Fruit fly (Drosophila melanogaster) whole organism, prepupa: ENCODE results near the gene Lrrk.

Source experiments
- Blimp-1 ChIP-seq: fragments of 200-800 bp; sonication (Bioruptor generic); optimal IDR thresholded peaks from 3 replicates; lab custom pipeline; 2017; ENCODE audit warnings: missing biosample characterization, missing genetic modification characterization, mild to moderate bottlenecking, moderate library complexity, missing genetic modification reagents
- CG10631 ChIP-seq: fragments of 200-800 bp; sonication (Bioruptor generic); optimal IDR thresholded peaks from 2 replicates; lab custom pipeline; 2016; ENCODE audit warnings: missing biosample characterization, missing genetic modification characterization
- CG10669 ChIP-seq: fragments of 200-800 bp; sonication (Bioruptor generic); optimal IDR thresholded peaks from 3 replicates; lab custom pipeline; 2018; ENCODE audit warnings: missing biosample characterization, mild to moderate bottlenecking, missing genetic modification characterization, moderate library complexity
- CG11294 ChIP-seq: fragments of 200-800 bp; sonication (Bioruptor generic); IDR thresholded peaks from 2 replicates; pipeline ENCODE4 v1.3.6; 2022; ENCODE audit warnings: missing biosample characterization, missing genetic modification characterization
- CG11762 ChIP-seq: fragments of 200-800 bp; sonication (Bioruptor generic); optimal IDR thresholded peaks from 3 replicates; lab custom pipeline; 2016; ENCODE audit warnings: missing biosample characterization, missing genetic modification characterization; ENCODE audit not compliant: insufficient read depth
- CG15336 ChIP-seq: fragments of 200-800 bp; sonication (Bioruptor generic); IDR thresholded peaks from 2 replicates; pipeline ENCODE4 v1.3.6; 2022; ENCODE audit warnings: missing biosample characterization, missing genetic modification characterization
- CG1621 ChIP-seq: fragments of 200-800 bp; sonication (Bioruptor generic); optimal IDR thresholded peaks from 3 replicates; lab custom pipeline; 2018; ENCODE audit warnings: missing biosample characterization, mild to moderate bottlenecking, missing genetic modification characterization
- CG16779 ChIP-seq: fragments of 200-800 bp; sonication (Bioruptor generic); optimal IDR thresholded peaks from 3 replicates; lab custom pipeline; 2017; ENCODE audit warnings: missing biosample characterization, mild to moderate bottlenecking, missing genetic modification characterization
- CG3032 ChIP-seq: fragments of 200-800 bp; optimal IDR thresholded peaks from 2 replicates; lab custom pipeline; 2019; ENCODE audit warnings: missing biosample characterization, mild to moderate bottlenecking, missing genetic modification characterization, moderate library complexity
- CG31627 ChIP-seq: fragments of 200-800 bp; sonication (Bioruptor generic); optimal IDR thresholded peaks from 3 replicates; lab custom pipeline; 2016; ENCODE audit warnings: missing biosample characterization, missing genetic modification characterization
- CG34406 ChIP-seq: fragments of 200-800 bp; sonication (Bioruptor generic); optimal IDR thresholded peaks from 3 replicates; lab custom pipeline; 2016; ENCODE audit warnings: missing biosample characterization, missing genetic modification characterization
- CG3919 ChIP-seq: fragments of 200-800 bp; sonication (Bioruptor generic); optimal IDR thresholded peaks from 3 replicates; lab custom pipeline; 2016; ENCODE audit warnings: missing biosample characterization, missing genetic modification characterization
- CG4318 ChIP-seq: fragments of 200-800 bp; sonication (Bioruptor generic); optimal IDR thresholded peaks from 3 replicates; lab custom pipeline; 2017; ENCODE audit warnings: missing biosample characterization, mild to moderate bottlenecking, missing genetic modification characterization
- CG6276 ChIP-seq: fragments of 200-800 bp; sonication (Bioruptor generic); optimal IDR thresholded peaks from 2 replicates; lab custom pipeline; 2017; ENCODE audit warnings: missing biosample characterization, mild to moderate bottlenecking, missing genetic modification characterization
- CG6792 ChIP-seq: fragments of 200-800 bp; sonication (Bioruptor generic); optimal IDR thresholded peaks from 3 replicates; lab custom pipeline; 2016; ENCODE audit warnings: missing biosample characterization, missing genetic modification characterization
- CG6808 ChIP-seq: fragments of 200-800 bp; sonication (Bioruptor generic); optimal IDR thresholded peaks from 3 replicates; lab custom pipeline; 2017; ENCODE audit warnings: missing biosample characterization, missing genetic modification characterization, mild to moderate bottlenecking, moderate library complexity, missing genetic modification reagents
- CG6854 ChIP-seq: fragments of 200-800 bp; sonication (Bioruptor generic); optimal IDR thresholded peaks from 2 replicates; lab custom pipeline; 2017; ENCODE audit warnings: missing biosample characterization, mild to moderate bottlenecking, missing genetic modification characterization
- CG7368 ChIP-seq: fragments of 200-800 bp; sonication (Bioruptor generic); optimal IDR thresholded peaks from 3 replicates; lab custom pipeline; 2016; ENCODE audit warnings: missing biosample characterization, missing genetic modification characterization
- CG8119 ChIP-seq: fragments of 200-800 bp; sonication (Bioruptor generic); IDR thresholded peaks from 3 replicates; pipeline ENCODE4 v1.3.6; 2022; ENCODE audit warnings: missing biosample characterization, missing genetic modification characterization
- CG8319 ChIP-seq: fragments of 200-800 bp; sonication (Bioruptor generic); optimal IDR thresholded peaks from 3 replicates; lab custom pipeline; 2016; ENCODE audit warnings: missing biosample characterization, missing genetic modification characterization
- Eip75B ChIP-seq: fragments of 200-800 bp; sonication (Bioruptor generic); optimal IDR thresholded peaks from 3 replicates; lab custom pipeline; 2016; ENCODE audit warnings: missing biosample characterization, missing genetic modification characterization
- Ets21C ChIP-seq: fragments of 200-800 bp; sonication (Bioruptor generic); optimal IDR thresholded peaks from 3 replicates; lab custom pipeline; 2016; ENCODE audit warnings: missing biosample characterization, missing genetic modification characterization
- Gug ChIP-seq: fragments of 200-800 bp; sonication (Bioruptor generic); IDR thresholded peaks from 2 replicates; pipeline ENCODE4 v1.3.6; 2022; ENCODE audit warnings: missing biosample characterization, missing genetic modification characterization
- Hr39 ChIP-seq: fragments of 200-800 bp; sonication (Bioruptor generic); optimal IDR thresholded peaks from 2 replicates; lab custom pipeline; 2016; ENCODE audit warnings: missing biosample characterization, missing genetic modification characterization
- Hr4 ChIP-seq: fragments of 200-800 bp; sonication (Bioruptor generic); optimal IDR thresholded peaks from 3 replicates; lab custom pipeline; 2016; ENCODE audit warnings: missing biosample characterization, missing genetic modification characterization
- Lpt ChIP-seq: fragments of 200-800 bp; sonication (Bioruptor generic); optimal IDR thresholded peaks from 3 replicates; lab custom pipeline; 2016; ENCODE audit warnings: missing biosample characterization, missing genetic modification characterization
- Met ChIP-seq: fragments of 200-800 bp; sonication (Bioruptor generic); optimal IDR thresholded peaks from 3 replicates; lab custom pipeline; 2016; ENCODE audit warnings: missing biosample characterization, missing genetic modification characterization
- OdsH ChIP-seq: fragments of 200-800 bp; sonication (Bioruptor generic); optimal IDR thresholded peaks from 3 replicates; lab custom pipeline; 2016; ENCODE audit warnings: missing biosample characterization, missing genetic modification characterization
- Smox ChIP-seq: fragments of 200-800 bp; sonication (Bioruptor generic); optimal IDR thresholded peaks from 3 replicates; lab custom pipeline; 2016; ENCODE audit warnings: missing biosample characterization, missing genetic modification characterization
- Sox102F ChIP-seq: fragments of 200-800 bp; sonication (Bioruptor generic); optimal IDR thresholded peaks from 2 replicates; lab custom pipeline; 2016; ENCODE audit warnings: missing biosample characterization, mild to moderate bottlenecking, missing genetic modification characterization
- Sox14 ChIP-seq: fragments of 200-800 bp; sonication (Bioruptor generic); optimal IDR thresholded peaks from 3 replicates; lab custom pipeline; 2016; ENCODE audit warnings: missing biosample characterization, missing genetic modification characterization
- acj6 ChIP-seq: fragments of 200-800 bp; sonication (Bioruptor generic); optimal IDR thresholded peaks from 3 replicates; lab custom pipeline; 2016; ENCODE audit warnings: missing biosample characterization, missing genetic modification characterization
- cyc ChIP-seq: fragments of 200-800 bp; sonication (Bioruptor generic); optimal IDR thresholded peaks from 3 replicates; lab custom pipeline; 2016; ENCODE audit warnings: missing biosample characterization, missing genetic modification characterization
- dac ChIP-seq: fragments of 200-800 bp; sonication (Bioruptor generic); optimal IDR thresholded peaks from 2 replicates; lab custom pipeline; 2017; ENCODE audit warnings: missing biosample characterization, mild to moderate bottlenecking, missing genetic modification characterization
- dsx ChIP-seq: fragments of 200-800 bp; optimal IDR thresholded peaks from 3 replicates; lab custom pipeline; 2019; ENCODE audit warnings: missing biosample characterization, mild to moderate bottlenecking, missing genetic modification characterization, moderate library complexity; ENCODE audit not compliant: poor library complexity, severe bottlenecking
- esn ChIP-seq: fragments of 200-800 bp; sonication (Bioruptor generic); optimal IDR thresholded peaks from 2 replicates; lab custom pipeline; 2016; ENCODE audit warnings: missing biosample characterization, mild to moderate bottlenecking, missing genetic modification characterization, moderate library complexity
- fd85E ChIP-seq: fragments of 200-800 bp; sonication (Bioruptor generic); optimal IDR thresholded peaks from 3 replicates; lab custom pipeline; 2016; ENCODE audit warnings: missing biosample characterization, missing genetic modification characterization
- fkh ChIP-seq: fragments of 200-800 bp; sonication (Bioruptor generic); optimal IDR thresholded peaks from 3 replicates; lab custom pipeline; 2017; ENCODE audit warnings: missing biosample characterization, mild to moderate bottlenecking, missing genetic modification characterization, moderate library complexity
- lz ChIP-seq: fragments of 200-800 bp; sonication (Bioruptor generic); optimal IDR thresholded peaks from 3 replicates; lab custom pipeline; 2016; ENCODE audit warnings: missing biosample characterization, missing genetic modification characterization
- net ChIP-seq: fragments of 200-800 bp; sonication (Bioruptor generic); optimal IDR thresholded peaks from 3 replicates; lab custom pipeline; 2016; ENCODE audit warnings: missing biosample characterization, missing genetic modification characterization
- pdm3 ChIP-seq: fragments of 200-800 bp; sonication (Bioruptor generic); optimal IDR thresholded peaks from 3 replicates; lab custom pipeline; 2016; ENCODE audit warnings: missing biosample characterization, missing genetic modification characterization
- salr ChIP-seq, 2 experiments: fragments of 200-800 bp; sonication (Bioruptor generic); optimal IDR thresholded peaks; 3 replicates each; lab custom pipeline; 2016 to 2018; ENCODE audit warnings: missing biosample characterization in 2 of 2, missing genetic modification characterization in 2 of 2, mild to moderate bottlenecking in 1 of 2
- spab ChIP-seq: fragments of 200-800 bp; sonication (Bioruptor generic); optimal IDR thresholded peaks from 2 replicates; lab custom pipeline; 2017; ENCODE audit warnings: missing biosample characterization, mild to moderate bottlenecking, missing genetic modification characterization, missing genetic modification reagents
- ss ChIP-seq, 2 experiments: fragments of 200-800 bp; sonication (Bioruptor generic); optimal IDR thresholded peaks; 2 replicates in 1 of 2; 3 replicates in 1 of 2; lab custom pipeline; 2017 to 2018; ENCODE audit warnings: mild to moderate bottlenecking in 2 of 2, missing biosample characterization in 2 of 2, missing genetic modification characterization in 2 of 2, moderate library complexity in 1 of 2
- svp ChIP-seq: fragments of 200-800 bp; sonication (Bioruptor generic); peaks from one replicate; lab custom pipeline; 2016; ENCODE audit warnings: missing biosample characterization, missing genetic modification characterization
- topi ChIP-seq: fragments of 200-800 bp; sonication (Bioruptor generic); optimal IDR thresholded peaks from 3 replicates; lab custom pipeline; 2016; ENCODE audit warnings: missing biosample characterization, missing genetic modification characterization
- vri ChIP-seq: fragments of 200-800 bp; sonication (Bioruptor generic); optimal IDR thresholded peaks from 3 replicates; lab custom pipeline; 2016; ENCODE audit warnings: missing biosample characterization, mild to moderate bottlenecking, missing genetic modification characterization

The Lrrk gene

dm6 chr3R:20587630-20588479, 47.4 kb upstream of the Lrrk start, which contains the start of gene Septin2 (continued):
- TF ChIP-seq salr (GFP tag; optimal IDR thresholded peaks at IDR 0.05; lab: Kevin White, UChicago) (peak; percentile 52 to 91), spab (peak; percentile 90), Eip75B (GFP tag; lab: Kevin White, UChicago) (peak; percentile 93), CG34406 (GFP tag; lab: Kevin White, UChicago) (peak; percentile 92), topi (peak; percentile 96), CG11294 (GFP tag; lab: Robert Waterston, UW) (peak; percentile 80), ss (GFP tag; optimal IDR thresholded peaks at IDR 0.05; lab: Kevin White, UChicago) (peak; percentile 82 to 88), Blimp-1 (GFP tag; lab: Kevin White, UChicago) (peak; percentile 85), vri (GFP tag; lab: Kevin White, UChicago) (peak; percentile 84)
- TF ChIP-seq, all 60 proteins: peak for 58

DNA sequence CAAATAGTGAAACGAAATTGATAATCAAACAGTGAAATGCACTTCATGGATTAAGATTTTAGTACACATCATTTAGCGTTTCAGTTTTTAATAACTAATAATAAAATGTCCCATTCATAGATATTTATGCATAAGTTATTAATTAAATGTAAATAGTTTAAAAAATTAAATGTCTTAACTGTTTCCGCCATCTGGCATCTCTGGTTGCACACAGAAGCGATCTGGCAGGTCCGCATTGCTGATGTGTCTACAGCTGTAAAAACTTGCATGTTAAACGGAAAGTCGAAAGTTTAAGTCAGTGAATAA, 46.8 kb upstream of the Lrrk start, which contains the start of gene Srp72:
Srp72 (plus strand) TSS at position 232 of the 306 bp plus-strand sequence.
- peak; percentile 13 for TF ChIP-seq fkh (GFP tag; lab: Kevin White, UChicago)
- no peak for TF ChIP-seq spab
- no peak for TF ChIP-seq CG6276 (GFP tag; lab: Kevin White, UChicago)
- TF ChIP-seq svp (GFP tag; lab: Kevin White, UChicago) = peak; percentile 81
- peak; percentile 55 for TF ChIP-seq lz
- TF ChIP-seq CG6792 (GFP tag; lab: Kevin White, UChicago) = peak; percentile 6
- TF ChIP-seq CG3032 (tag; lab: Kevin White, UChicago) = peak; percentile 28
- peak; percentile 45 for TF ChIP-seq Hr39 (GFP tag; lab: Kevin White, UChicago)
- TF ChIP-seq pdm3 (GFP tag; lab: Kevin White, UChicago) = peak; percentile 55
- peak; percentile 20 for TF ChIP-seq Sox102F
- TF ChIP-seq CG10669 (GFP tag; lab: Kevin White, UChicago) = peak; percentile 41
- TF ChIP-seq cyc (GFP tag; lab: Kevin White, UChicago) = peak; percentile 31
- TF ChIP-seq Smox (GFP tag; lab: Kevin White, UChicago) = peak; percentile 53
- no peak for TF ChIP-seq CG6854 (GFP tag; lab: Kevin White, UChicago)
- peak; percentile 8; the same call in 1 of the 2 replicates for TF ChIP-seq CG11294 (GFP tag; lab: Robert Waterston, UW)
- TF ChIP-seq CG16779 (tag; lab: Kevin White, UChicago) = no peak
- TF ChIP-seq Met (GFP tag; lab: Kevin White, UChicago) = peak; percentile 55
- peak; percentile 35 for TF ChIP-seq Lpt
- no peak for TF ChIP-seq CG4318 (GFP tag; lab: Kevin White, UChicago)
- peak; percentile 43 for TF ChIP-seq CG31627 (GFP tag; lab: Kevin White, UChicago)
- TF ChIP-seq CG8319 = peak; percentile 54
- TF ChIP-seq Hr4 (GFP tag; lab: Kevin White, UChicago) = peak; percentile 59
- no peak for TF ChIP-seq CG11762 (GFP tag; lab: Kevin White, UChicago)
- TF ChIP-seq CG6808 = peak; percentile 41
- TF ChIP-seq Gug (GFP tag; lab: Robert Waterston, UW) = peak; percentile 36; the same call in 1 of the 2 replicates
- peak; percentile 35 for TF ChIP-seq CG7368 (GFP tag; lab: Kevin White, UChicago)
- peak; percentile 45 for TF ChIP-seq topi
- TF ChIP-seq dac = no peak
- TF ChIP-seq CG3919 (GFP tag; lab: Kevin White, UChicago) = peak; percentile 52
- TF ChIP-seq esn (GFP tag; lab: Kevin White, UChicago) = peak; percentile 60
- TF ChIP-seq Ets21C = peak; percentile 0
- TF ChIP-seq CG10631 (GFP tag; lab: Kevin White, UChicago) = peak; percentile 48
- no peak for TF ChIP-seq dsx
- no peak for TF ChIP-seq CG1621 (tag; lab: Kevin White, UChicago)
- TF ChIP-seq fd85E = no peak
- peak; percentile 58; the same call in 1 of the 3 replicates for TF ChIP-seq CG8119 (GFP tag; lab: Robert Waterston, UW)
- no peak for TF ChIP-seq net (GFP tag; lab: Kevin White, UChicago)
- peak; percentile 40 for TF ChIP-seq Eip75B (GFP tag; lab: Kevin White, UChicago)
- TF ChIP-seq ss (GFP tag; optimal IDR thresholded peaks at IDR 0.05; lab: Kevin White, UChicago) = peak in 1 of 2 experiments; percentile 15
- TF ChIP-seq acj6 (GFP tag; lab: Kevin White, UChicago) = peak; percentile 58
- peak; percentile 54 for TF ChIP-seq OdsH (GFP tag; lab: Kevin White, UChicago)
- peak; percentile 26 for TF ChIP-seq Sox14
- peak; percentile 34; the same call in 1 of the 2 replicates for TF ChIP-seq CG15336
